Worm (Caenorhabditis elegans) whole organism, L4 larva: Measurements from ENCODE around the gene F22E12.3.

Experiments
- D1046.2 ChIP-seq: fragments of 200-800 bp; sonication (Bioruptor generic); IDR thresholded peaks from 2 replicates; pipeline ENCODE4 v1.3.6; 2022; ENCODE audit warnings: missing genetic modification characterization, missing compliant biosample characterization
- F37D6.2 ChIP-seq: sonication (generic microtip); optimal IDR thresholded peaks from 2 replicates; lab custom pipeline; 2016; ENCODE audit warnings: mild to moderate bottlenecking, missing genetic modification characterization, missing compliant biosample characterization
- F44E2.7 ChIP-seq: fragments of 200-800 bp; sonication (Bioruptor generic); IDR thresholded peaks from 2 replicates; pipeline ENCODE4 v2.1.2; 2022; ENCODE audit warnings: missing genetic modification characterization, missing compliant biosample characterization
- T26A8.4 ChIP-seq: fragments of 200-800 bp; sonication (Bioruptor generic); IDR thresholded peaks from 2 replicates; pipeline ENCODE4 v1.3.6; 2022; ENCODE audit warnings: missing genetic modification characterization, missing compliant biosample characterization
- Y105C5A.15 ChIP-seq: fragments of 200-800 bp; sonication (Bioruptor generic); IDR thresholded peaks from 2 replicates; pipeline ENCODE4 v1.3.6; 2022; ENCODE audit warnings: missing genetic modification characterization, missing compliant biosample characterization
- aha-1 ChIP-seq: fragments of 150-350 bp; peaks from one replicate; lab custom pipeline; 2014; ENCODE audit warnings: missing biosample characterization, missing genetic modification characterization
- ama-1 ChIP-seq: fragments of 150-350 bp; optimal IDR thresholded peaks from 2 replicates; lab custom pipeline; 2014; ENCODE audit warnings: inconsistent platforms, mixed read lengths
- arid-1 ChIP-seq: fragments of 200-800 bp; sonication (Bioruptor generic); conservative IDR thresholded peaks from 2 replicates; pipeline ENCODE4 v1.3.6; 2022; ENCODE audit warnings: missing genetic modification reagents, missing genetic modification characterization, missing compliant biosample characterization
- ceh-20 ChIP-seq: fragments of 200-800 bp; sonication (Bioruptor generic); IDR thresholded peaks from 2 replicates; pipeline ENCODE4 v1.3.6; 2022; ENCODE audit warnings: missing genetic modification reagents, missing genetic modification characterization, missing compliant biosample characterization
- ceh-44 ChIP-seq: fragments of 200-800 bp; sonication (Bioruptor generic); IDR thresholded peaks from 2 replicates; pipeline ENCODE4 v1.3.6; 2022; ENCODE audit warnings: missing genetic modification reagents, missing genetic modification characterization, missing compliant biosample characterization
- ceh-62 ChIP-seq: sonication (generic microtip); optimal IDR thresholded peaks from 2 replicates; lab custom pipeline; 2017; ENCODE audit warnings: missing biosample characterization, missing genetic modification characterization
- ces-1 ChIP-seq: fragments of 150-350 bp; sonication (generic microtip); optimal IDR thresholded peaks from 4 replicates; lab custom pipeline; 2014; ENCODE audit warnings: missing biosample characterization, missing genetic modification reagents, missing genetic modification characterization
- cey-2 ChIP-seq: sonication (generic microtip); optimal IDR thresholded peaks from 3 replicates; lab custom pipeline; 2017; ENCODE audit warnings: missing genetic modification characterization, mild to moderate bottlenecking, missing compliant biosample characterization, antibody characterized with exemption, borderline replicate concordance; ENCODE audit not compliant: insufficient read depth
- ctbp-1 ChIP-seq: fragments of 200-800 bp; sonication (Bioruptor generic); IDR thresholded peaks from 2 replicates; pipeline ENCODE4 v1.3.6; 2022; ENCODE audit warnings: missing genetic modification reagents, missing genetic modification characterization, missing compliant biosample characterization
- daf-16 ChIP-seq, 3 experiments: sonication (generic microtip); optimal IDR thresholded peaks; 2 replicates each; lab custom pipeline; 2016 to 2017; ENCODE audit warnings: missing genetic modification characterization in 3 of 3, missing genetic modification reagents in 3 of 3, mild to moderate bottlenecking in 2 of 3, missing compliant biosample characterization in 2 of 3, missing biosample characterization in 1 of 3, moderate library complexity in 1 of 3
- daf-19 ChIP-seq: fragments of 200-800 bp; sonication (Bioruptor generic); conservative IDR thresholded peaks from 2 replicates; pipeline ENCODE4 v1.3.6; 2022; ENCODE audit warnings: missing genetic modification characterization, missing compliant biosample characterization
- daf-8 ChIP-seq: fragments of 200-800 bp; sonication (Bioruptor generic); IDR thresholded peaks from 2 replicates; pipeline ENCODE4 v1.3.6; 2022; ENCODE audit warnings: missing genetic modification characterization, missing compliant biosample characterization
- dpl-1 ChIP-seq: fragments of 150-350 bp; optimal IDR thresholded peaks from 2 replicates; lab custom pipeline; 2014; ENCODE audit warnings: missing biosample characterization, missing genetic modification reagents, missing genetic modification characterization
- hif-1 ChIP-seq, 2 experiments: sonication (generic microtip); optimal IDR thresholded peaks; 2 replicates each; lab custom pipeline; 2016 to 2017; ENCODE audit warnings: missing compliant biosample characterization in 2 of 2, missing genetic modification characterization in 2 of 2, missing genetic modification reagents in 2 of 2, missing genotype in 2 of 2, mild to moderate bottlenecking in 1 of 2
- hlh-11 ChIP-seq: fragments of 200-800 bp; sonication (Bioruptor generic); optimal IDR thresholded peaks from 2 replicates; lab custom pipeline; 2018; ENCODE audit warnings: mild to moderate bottlenecking, missing genetic modification characterization, missing compliant biosample characterization
- hmg-1.1 ChIP-seq: fragments of 200-800 bp; sonication (Bioruptor generic); IDR thresholded peaks from 2 replicates; pipeline ENCODE4 v1.3.6; 2022; ENCODE audit warnings: missing genetic modification reagents, missing genetic modification characterization, missing compliant biosample characterization
- lim-7 ChIP-seq: fragments of 200-800 bp; sonication (Bioruptor generic); IDR thresholded peaks from 2 replicates; pipeline ENCODE4 v1.3.6; 2022; ENCODE audit warnings: missing genetic modification characterization, missing compliant biosample characterization
- lin-15B ChIP-seq: fragments of 150-350 bp; sonication (generic microtip); optimal IDR thresholded peaks from 3 replicates; lab custom pipeline; 2014; ENCODE audit warnings: missing biosample characterization, missing genetic modification characterization
- lin-38 ChIP-seq: fragments of 200-800 bp; sonication (Bioruptor generic); IDR thresholded peaks from 2 replicates; pipeline ENCODE4 v1.3.6; 2022; ENCODE audit warnings: missing genetic modification reagents, missing genetic modification characterization, missing compliant biosample characterization
- lin-39 ChIP-seq: fragments of 150-350 bp; optimal IDR thresholded peaks from 2 replicates; lab custom pipeline; 2014; ENCODE audit warnings: missing biosample characterization, missing genetic modification reagents, missing genetic modification characterization
- lsy-2 ChIP-seq, 2 experiments: fragments of 150-350 bp in 1 of 2; sonication (generic microtip) in 1 of 2; optimal IDR thresholded peaks; 2 replicates each; lab custom pipeline; 2014 to 2017; ENCODE audit warnings: missing biosample characterization in 2 of 2, missing genetic modification characterization in 2 of 2
- mep-1 ChIP-seq: fragments of 150-350 bp; sonication (generic microtip); optimal IDR thresholded peaks from 3 replicates; lab custom pipeline; 2014; ENCODE audit warnings: missing biosample characterization, missing genetic modification characterization
- mxl-2 ChIP-seq: fragments of 200-800 bp; sonication (Bioruptor generic); conservative IDR thresholded peaks from 2 replicates; pipeline ENCODE4 v1.3.6; 2022; ENCODE audit warnings: missing genetic modification reagents, missing genetic modification characterization, missing compliant biosample characterization
- nhr-11 ChIP-seq: fragments of 150-350 bp; optimal IDR thresholded peaks from 2 replicates; lab custom pipeline; 2014; ENCODE audit warnings: missing biosample characterization, missing genetic modification characterization
- nhr-111 ChIP-seq: fragments of 200-800 bp; sonication (Bioruptor generic); optimal IDR thresholded peaks from 2 replicates; lab custom pipeline; 2018; ENCODE audit warnings: mild to moderate bottlenecking, missing genetic modification characterization, missing compliant biosample characterization
- nhr-41 ChIP-seq: fragments of 200-800 bp; sonication (Bioruptor generic); IDR thresholded peaks from 2 replicates; pipeline ENCODE4 v1.3.6; 2022; ENCODE audit warnings: missing genetic modification reagents, missing genetic modification characterization, missing compliant biosample characterization
- nhr-42 ChIP-seq: fragments of 200-800 bp; sonication (Bioruptor generic); IDR thresholded peaks from 2 replicates; pipeline ENCODE4 v1.3.6; 2022; ENCODE audit warnings: missing genetic modification characterization, missing compliant biosample characterization
- nhr-6 ChIP-seq: fragments of 150-350 bp; optimal IDR thresholded peaks from 2 replicates; lab custom pipeline; 2014; ENCODE audit warnings: missing biosample characterization, missing genetic modification characterization
- pha-4 ChIP-seq, 2 experiments: fragments of 150-350 bp in 1 of 2; fragments of 200-800 bp in 1 of 2; sonication (Bioruptor generic) in 1 of 2; IDR thresholded peaks in 1 of 2; optimal IDR thresholded peaks in 1 of 2; 2 replicates each; pipeline versions ENCODE4 v1.3.6 to Lab custom; 2014 to 2022; ENCODE audit warnings: missing genetic modification characterization in 2 of 2, missing genetic modification reagents in 2 of 2, missing biosample characterization in 1 of 2, missing compliant biosample characterization in 1 of 2
- saeg-2 ChIP-seq: fragments of 200-800 bp; sonication (Bioruptor generic); IDR thresholded peaks from 2 replicates; pipeline ENCODE4 v1.3.6; 2022; ENCODE audit warnings: missing genetic modification reagents, missing genetic modification characterization, missing compliant biosample characterization
- sdz-12 ChIP-seq: fragments of 200-800 bp; sonication (Bioruptor generic); optimal IDR thresholded peaks from 2 replicates; lab custom pipeline; 2018; ENCODE audit warnings: mild to moderate bottlenecking, missing genetic modification characterization, missing compliant biosample characterization
- set-16 ChIP-seq: fragments of 200-800 bp; sonication (Bioruptor generic); IDR thresholded peaks from 2 replicates; pipeline ENCODE4 v1.3.6; 2022; ENCODE audit warnings: missing genetic modification reagents, missing genetic modification characterization, missing compliant biosample characterization
- skn-1 ChIP-seq: fragments of 150-350 bp; optimal IDR thresholded peaks from 2 replicates; lab custom pipeline; 2014; ENCODE audit warnings: missing biosample characterization, missing genetic modification characterization
- spr-1 ChIP-seq: sonication (generic microtip); optimal IDR thresholded peaks from 2 replicates; lab custom pipeline; 2016; ENCODE audit warnings: mild to moderate bottlenecking, missing genetic modification characterization, missing compliant biosample characterization
- tag-97 ChIP-seq: fragments of 200-800 bp; sonication (Bioruptor generic); IDR thresholded peaks from 2 replicates; pipeline ENCODE4 v1.3.6; 2022; ENCODE audit warnings: missing genetic modification characterization, missing compliant biosample characterization
- tra-1 ChIP-seq: fragments of 200-800 bp; sonication (Bioruptor generic); IDR thresholded peaks from 2 replicates; pipeline ENCODE4 v1.3.6; 2022; ENCODE audit warnings: missing genetic modification reagents, missing genetic modification characterization, missing compliant biosample characterization
- unc-130 ChIP-seq: sonication (generic microtip); optimal IDR thresholded peaks from 2 replicates; lab custom pipeline; 2016; ENCODE audit warnings: missing genetic modification reagents, missing genetic modification characterization, missing compliant biosample characterization
- vab-7 ChIP-seq: fragments of 200-800 bp; sonication (Bioruptor generic); IDR thresholded peaks from 2 replicates; pipeline ENCODE4 v1.3.6; 2022; ENCODE audit warnings: missing genetic modification reagents, missing genetic modification characterization, missing compliant biosample characterization
- zfp-2 ChIP-seq: sonication (generic microtip); optimal IDR thresholded peaks from 2 replicates; lab custom pipeline; 2016; ENCODE audit warnings: mild to moderate bottlenecking, missing genetic modification characterization, missing compliant biosample characterization
- zfp-3 ChIP-seq: fragments of 200-800 bp; sonication (Bioruptor generic); conservative IDR thresholded peaks from 2 replicates; pipeline ENCODE4 v1.3.6; 2022; ENCODE audit warnings: missing genetic modification reagents, missing genetic modification characterization, missing compliant biosample characterization
- zip-11 ChIP-seq: fragments of 200-800 bp; sonication (Bioruptor generic); IDR thresholded peaks from 2 replicates; pipeline ENCODE4 v1.3.6; 2022; ENCODE audit warnings: missing genetic modification characterization, missing compliant biosample characterization
- ztf-7 ChIP-seq: fragments of 150-350 bp; optimal IDR thresholded peaks from 2 replicates; lab custom pipeline; 2014; ENCODE audit warnings: missing biosample characterization, missing genetic modification characterization

The F22E12.3 gene

ce11 chrV:10476864-10477443, 13.8 kb upstream of the F22E12.3 start (continued):
- TF ChIP-seq lin-15B (tag; lab: Kevin White, UChicago) (no peak), lin-38 (GFP tag; lab: Robert Waterston, UW) (no peak), cey-2 (no peak), set-16 (no peak), unc-130 (GFP tag; lab: Kevin White, UChicago) (no peak), daf-8 (GFP tag; lab: Robert Waterston, UW) (no peak), mep-1 (tag; lab: Kevin White, UChicago) (peak; percentile 56), ceh-44 (GFP tag; lab: Robert Waterston, UW) (no peak), mxl-2 (GFP tag; lab: Robert Waterston, UW) (no peak), ceh-62 (tag; lab: Kevin White, UChicago) (no peak), nhr-11 (tag; lab: Kevin White, UChicago) (no peak), tra-1 (GFP tag; lab: Robert Waterston, UW) (no peak), dpl-1 (GFP tag; lab: Kevin White, UChicago) (no peak), zfp-3 (GFP tag; lab: Robert Waterston, UW) (no peak), lin-39 (tag; lab: Kevin White, UChicago) (no peak), nhr-6 (tag; lab: Kevin White, UChicago) (no peak), zip-11 (GFP tag; lab: Robert Waterston, UW) (no peak), ces-1 (no peak), pha-4 (GFP tag; IDR thresholded peaks at IDR 0.05; lab: Robert Waterston, UW) (no peak), pha-4 (tag; optimal IDR thresholded peaks at IDR 0.05; lab: Kevin White, UChicago) (no peak), tag-97 (GFP tag; lab: Robert Waterston, UW) (no peak), zfp-2 (no peak), saeg-2 (GFP tag; lab: Robert Waterston, UW) (no peak), lim-7 (GFP tag; lab: Robert Waterston, UW) (no peak), F37D6.2 (tag; lab: Kevin White, UChicago) (no peak), F44E2.7 (no peak)

ce11 chrV:10475421-10475820, 12.2 kb upstream of the F22E12.3 start:
- peak; percentile 66 for TF ChIP-seq ama-1 (lab: Kevin White, UChicago)
- no peak for TF ChIP-seq D1046.2 (GFP tag; lab: Robert Waterston, UW)
- TF ChIP-seq daf-19 (GFP tag; lab: Robert Waterston, UW) = no peak
- peak; percentile 96 for TF ChIP-seq aha-1

ce11 chrV:10474040-10474439, 10.9 kb upstream of the F22E12.3 start:
- TF ChIP-seq lsy-2 (tag; optimal IDR thresholded peaks at IDR 0.05; lab: Kevin White, UChicago) (no peak), sdz-12 (GFP tag; lab: Kevin White, UChicago) (no peak), nhr-42 (GFP tag; lab: Robert Waterston, UW) (no peak), arid-1 (GFP tag; lab: Robert Waterston, UW) (no peak), hlh-11 (tag; lab: Kevin White, UChicago) (no peak), nhr-41 (GFP tag; lab: Robert Waterston, UW) (no peak), pha-4 (GFP tag; IDR thresholded peaks at IDR 0.05; lab: Robert Waterston, UW) (no peak), pha-4 (tag; optimal IDR thresholded peaks at IDR 0.05; lab: Kevin White, UChicago) (peak; percentile 51), T26A8.4 (GFP tag; lab: Robert Waterston, UW) (0 out of 2 replicates have a peak, but pooled peaks have one; percentile 12), ceh-44 (GFP tag; lab: Robert Waterston, UW) (no peak), skn-1 (tag; lab: Kevin White, UChicago) (no peak), Y105C5A.15 (GFP tag; lab: Robert Waterston, UW) (no peak), nhr-111 (GFP tag; lab: Kevin White, UChicago) (no peak), daf-16 (GFP tag; optimal IDR thresholded peaks at IDR 0.05; lab: Kevin White, UChicago) (peak in 1 of 2 experiments; percentile 76), daf-16 (tag; optimal IDR thresholded peaks at IDR 0.05; lab: Kevin White, UChicago) (no peak), ama-1 (lab: Kevin White, UChicago) (peak; percentile 25), daf-19 (GFP tag; lab: Robert Waterston, UW) (no peak), ctbp-1 (GFP tag; lab: Robert Waterston, UW) (no peak), vab-7 (GFP tag; lab: Robert Waterston, UW) (no peak), aha-1 (peak; percentile 37), F44E2.7 (no peak), ztf-7 (tag; lab: Kevin White, UChicago) (no peak), hif-1 (tag; optimal IDR thresholded peaks at IDR 0.05; lab: Kevin White, UChicago) (peak; percentile 48 to 87), spr-1 (tag; lab: Kevin White, UChicago) (no peak), hmg-1.1 (no peak), ceh-20 (GFP tag; lab: Robert Waterston, UW) (no peak)
